Fruit fly (Drosophila melanogaster): Measurements from ENCODE around the gene CG13251.

DNA sequence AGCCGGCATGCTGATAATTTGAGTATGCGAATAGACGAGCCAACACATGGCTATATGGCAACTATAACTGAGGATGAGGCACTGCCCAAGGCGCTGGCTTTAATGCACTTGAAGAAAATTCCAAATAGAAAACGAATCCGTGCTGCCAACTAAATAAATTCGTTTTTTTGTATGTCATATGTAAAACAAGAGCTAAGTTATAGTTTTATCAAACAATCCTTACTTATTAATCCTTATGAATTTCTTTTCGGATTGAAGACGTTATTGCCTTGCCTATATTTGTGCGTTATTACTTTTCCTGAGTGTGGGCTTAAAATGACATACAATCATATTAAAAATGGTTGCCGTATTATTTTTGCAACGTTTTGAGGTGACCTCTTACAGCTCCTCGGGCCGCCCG, 39.5 kb downstream of the CG13251 start:
- TF ChIP-seq CG13287 (GFP tag; IDR thresholded peaks at IDR 0.05; ENCODE audit: partially characterized antibody) (no peak), CG4360 (GFP tag; IDR thresholded peaks at IDR 0.05) (no peak), Tbp (GFP tag; optimal IDR thresholded peaks at IDR 0.05) (no peak), CG3726 (GFP tag; IDR thresholded peaks at IDR 0.05) (no peak), dmrt99B (tag; optimal IDR thresholded peaks at IDR 0.05) (no peak), Ravus (GFP tag; IDR thresholded peaks at IDR 0.05) (no peak), org-1 (GFP tag; optimal IDR thresholded peaks at IDR 0.05) (no peak), CG10959 (GFP tag; IDR thresholded peaks at IDR 0.05) (no peak), CG1832 (GFP tag; optimal IDR thresholded peaks at IDR 0.05) (no peak), tio (GFP tag; optimal IDR thresholded peaks at IDR 0.05) (no peak), oc (tag; optimal IDR thresholded peaks at IDR 0.05) (no peak), CG42726 (GFP tag; IDR thresholded peaks at IDR 0.05; ENCODE audit: partially characterized antibody) (no peak), CG2678 (tag; optimal IDR thresholded peaks at IDR 0.05) (no peak)
